Worm (Caenorhabditis elegans) whole organism, late embryonic: ENCODE data around the gene T26H5.9.

Experiments used
- C08G9.2 ChIP-seq: sonication (generic microtip); optimal IDR thresholded peaks from 2 replicates; lab custom pipeline; 2016; ENCODE audit warnings: mild to moderate bottlenecking, missing genetic modification characterization, moderate library complexity, missing compliant biosample characterization
- T23F11.4 ChIP-seq: fragments of 200-800 bp; sonication (Bioruptor generic); optimal IDR thresholded peaks from 2 replicates; lab custom pipeline; 2018; ENCODE audit warnings: mild to moderate bottlenecking, missing genetic modification characterization, missing compliant biosample characterization
- ceh-31 ChIP-seq: sonication (generic microtip); optimal IDR thresholded peaks from 2 replicates; lab custom pipeline; 2016; ENCODE audit warnings: missing genetic modification characterization, missing compliant biosample characterization
- ceh-34 ChIP-seq: sonication (generic microtip); optimal IDR thresholded peaks from 2 replicates; lab custom pipeline; 2016; ENCODE audit warnings: mild to moderate bottlenecking, missing genetic modification characterization, missing compliant biosample characterization
- ets-4 ChIP-seq: sonication (generic microtip); optimal IDR thresholded peaks from 2 replicates; lab custom pipeline; 2016; ENCODE audit warnings: missing genetic modification characterization, missing compliant biosample characterization
- hlh-13 ChIP-seq: fragments of 200-800 bp; sonication (Bioruptor generic); optimal IDR thresholded peaks from 2 replicates; lab custom pipeline; 2018; ENCODE audit warnings: mild to moderate bottlenecking, missing genetic modification characterization, missing compliant biosample characterization
- hlh-15 ChIP-seq: sonication (generic microtip); optimal IDR thresholded peaks from 2 replicates; lab custom pipeline; 2016; ENCODE audit warnings: missing genetic modification characterization, missing compliant biosample characterization
- hlh-6 ChIP-seq: sonication (generic microtip); optimal IDR thresholded peaks from 2 replicates; lab custom pipeline; 2016; ENCODE audit warnings: missing genotype, missing genetic modification characterization, missing compliant biosample characterization
- madf-2 ChIP-seq: sonication (generic microtip); optimal IDR thresholded peaks from 2 replicates; lab custom pipeline; 2017; ENCODE audit warnings: missing genetic modification characterization, missing compliant biosample characterization
- mec-3 ChIP-seq: sonication (generic microtip); optimal IDR thresholded peaks from 2 replicates; lab custom pipeline; 2016; ENCODE audit warnings: borderline replicate concordance, missing genetic modification characterization, missing compliant biosample characterization
- nfya-1 ChIP-seq: sonication (generic microtip); optimal IDR thresholded peaks from 2 replicates; lab custom pipeline; 2017; ENCODE audit warnings: missing genetic modification characterization, mild to moderate bottlenecking, missing compliant biosample characterization, antibody characterized with exemption, moderate library complexity
- odd-2 ChIP-seq: sonication (generic microtip); optimal IDR thresholded peaks from 2 replicates; lab custom pipeline; 2017; ENCODE audit warnings: antibody characterized with exemption, mild to moderate bottlenecking, missing genetic modification characterization, missing compliant biosample characterization
- pag-3 ChIP-seq: sonication (generic microtip); optimal IDR thresholded peaks from 2 replicates; lab custom pipeline; 2016; ENCODE audit warnings: missing compliant biosample characterization, missing genetic modification characterization, borderline replicate concordance
- tbx-2 ChIP-seq: sonication (generic microtip); optimal IDR thresholded peaks from 2 replicates; lab custom pipeline; 2016; ENCODE audit warnings: missing genetic modification characterization, missing compliant biosample characterization
- unc-55 ChIP-seq: sonication (generic microtip); optimal IDR thresholded peaks from 2 replicates; lab custom pipeline; 2017; ENCODE audit warnings: missing biosample characterization, missing genetic modification reagents, missing genetic modification characterization

Gene T26H5.9

DNA sequence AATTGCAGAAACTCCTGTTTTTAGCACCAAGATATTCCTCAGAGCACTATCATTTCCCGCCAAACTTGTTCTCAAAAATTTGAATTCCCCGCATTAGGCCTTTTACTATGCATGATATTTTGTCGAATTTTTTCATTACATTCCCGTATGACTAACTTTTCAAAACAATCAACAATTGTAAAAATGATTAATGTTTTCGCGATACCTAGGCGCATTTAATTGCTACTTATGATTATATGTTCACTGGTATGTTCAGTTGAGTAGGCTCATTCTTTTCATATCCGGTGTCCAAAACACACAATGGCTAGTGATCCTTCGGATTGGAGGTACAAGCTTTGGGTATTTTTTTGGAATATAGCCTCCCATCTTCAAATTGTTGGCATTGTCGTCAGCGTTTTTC lies 43.0 kb downstream of the T26H5.9 start, which contains the start of gene srw-21:
Gene srw-21 (plus strand): TSS at position 301 of the 400 bp plus-strand sequence.
- no peak for TF ChIP-seq ceh-31 (tag; lab: Kevin White, UChicago)
- TF ChIP-seq nfya-1 (tag; lab: Kevin White, UChicago), result no peak
- TF ChIP-seq unc-55 (GFP tag; lab: Kevin White, UChicago), result no peak

- no peak for TF ChIP-seq pag-3
- TF ChIP-seq tbx-2 (tag; lab: Kevin White, UChicago), result no peak
- no peak for TF ChIP-seq mec-3
- no peak for TF ChIP-seq odd-2 (tag; lab: Kevin White, UChicago)
- no peak for TF ChIP-seq ets-4 (tag; lab: Kevin White, UChicago)
- TF ChIP-seq hlh-13 (GFP tag; lab: Kevin White, UChicago), result no peak
- TF ChIP-seq hlh-15, result no peak
- no peak for TF ChIP-seq T23F11.4 (GFP tag; lab: Kevin White, UChicago)
- TF ChIP-seq C08G9.2, result no peak
- TF ChIP-seq hlh-6, result no peak
- TF ChIP-seq ceh-34, result no peak
Measured at ce11 chrV:15492518-15492917, 47.8 kb downstream of the T26H5.9 start, which contains the start of gene str-264. Gene str-264, minus strand, starts transcription at chrV:15492618.

ce11 chrV:15493680-15494079 lies 49.0 kb downstream of the T26H5.9 start, which contains the start of gene srh-218:
Gene srh-218, plus strand, starts transcription at chrV:15493980.
- no peak for TF ChIP-seq hlh-6
- TF ChIP-seq madf-2, result no peak
